Fruit fly (Drosophila melanogaster) whole organism, prepupa: Measurements from ENCODE around the gene CG1299.
A peak's percentile ranks its signal among the peaks of the same experiment; 100 is the strongest.

Experiments
- Blimp-1 ChIP-seq: fragments of 200-800 bp; sonication (Bioruptor generic); optimal IDR thresholded peaks from 3 replicates; lab custom pipeline; 2017; ENCODE audit warnings: missing biosample characterization, missing genetic modification characterization, mild to moderate bottlenecking, moderate library complexity, missing genetic modification reagents
- CG10631 ChIP-seq: fragments of 200-800 bp; sonication (Bioruptor generic); optimal IDR thresholded peaks from 2 replicates; lab custom pipeline; 2016; ENCODE audit warnings: missing biosample characterization, missing genetic modification characterization
- CG16779 ChIP-seq: fragments of 200-800 bp; sonication (Bioruptor generic); optimal IDR thresholded peaks from 3 replicates; lab custom pipeline; 2017; ENCODE audit warnings: missing biosample characterization, mild to moderate bottlenecking, missing genetic modification characterization
- CG4318 ChIP-seq: fragments of 200-800 bp; sonication (Bioruptor generic); optimal IDR thresholded peaks from 3 replicates; lab custom pipeline; 2017; ENCODE audit warnings: missing biosample characterization, mild to moderate bottlenecking, missing genetic modification characterization
- CG7368 ChIP-seq: fragments of 200-800 bp; sonication (Bioruptor generic); optimal IDR thresholded peaks from 3 replicates; lab custom pipeline; 2016; ENCODE audit warnings: missing biosample characterization, missing genetic modification characterization
- Hr39 ChIP-seq: fragments of 200-800 bp; sonication (Bioruptor generic); optimal IDR thresholded peaks from 2 replicates; lab custom pipeline; 2016; ENCODE audit warnings: missing biosample characterization, missing genetic modification characterization
- Smox ChIP-seq: fragments of 200-800 bp; sonication (Bioruptor generic); optimal IDR thresholded peaks from 3 replicates; lab custom pipeline; 2016; ENCODE audit warnings: missing biosample characterization, missing genetic modification characterization
- achi ChIP-seq: fragments of 200-800 bp; sonication (Bioruptor generic); optimal IDR thresholded peaks from 3 replicates; lab custom pipeline; 2016; ENCODE audit warnings: missing biosample characterization, missing genetic modification characterization
- eg ChIP-seq: fragments of 200-800 bp; sonication (Bioruptor generic); IDR thresholded peaks from 3 replicates; pipeline ENCODE4 v1.3.6; 2022; ENCODE audit warnings: missing biosample characterization, missing genetic modification characterization
- net ChIP-seq: fragments of 200-800 bp; sonication (Bioruptor generic); optimal IDR thresholded peaks from 3 replicates; lab custom pipeline; 2016; ENCODE audit warnings: missing biosample characterization, missing genetic modification characterization
- salr ChIP-seq, 2 experiments: fragments of 200-800 bp; sonication (Bioruptor generic); optimal IDR thresholded peaks; 3 replicates each; lab custom pipeline; 2016 to 2018; ENCODE audit warnings: missing biosample characterization in 2 of 2, missing genetic modification characterization in 2 of 2, mild to moderate bottlenecking in 1 of 2
- spab ChIP-seq: fragments of 200-800 bp; sonication (Bioruptor generic); optimal IDR thresholded peaks from 2 replicates; lab custom pipeline; 2017; ENCODE audit warnings: missing biosample characterization, mild to moderate bottlenecking, missing genetic modification characterization, missing genetic modification reagents

- no peak for TF ChIP-seq CG4318 (GFP tag; lab: Kevin White, UChicago)
- no peak for TF ChIP-seq Smox
- TF ChIP-seq CG7368 (GFP tag; lab: Kevin White, UChicago), result no peak
- no peak for TF ChIP-seq Hr39
- no peak for TF ChIP-seq salr (GFP tag; optimal IDR thresholded peaks at IDR 0.05; lab: Kevin White, UChicago)
- TF ChIP-seq eg (GFP tag; lab: Robert Waterston, UW), result 0 out of 3 replicates have a peak, but pooled peaks have one; percentile 22
- no peak for TF ChIP-seq CG10631 (GFP tag; lab: Kevin White, UChicago)
- TF ChIP-seq achi (GFP tag; lab: Kevin White, UChicago), result no peak
- no peak for TF ChIP-seq Blimp-1
- TF ChIP-seq CG16779 (tag; lab: Kevin White, UChicago), result no peak
- TF ChIP-seq spab, result no peak
- no peak for TF ChIP-seq net (GFP tag; lab: Kevin White, UChicago)
These were observed 44.9 kb upstream of the CG1299 start, which contains the start of gene Fit1 for dm6 chr3L:4103258-4104247.
